Fruit fly (Drosophila melanogaster): Measurements from ENCODE around the gene CG9801.

DNA sequence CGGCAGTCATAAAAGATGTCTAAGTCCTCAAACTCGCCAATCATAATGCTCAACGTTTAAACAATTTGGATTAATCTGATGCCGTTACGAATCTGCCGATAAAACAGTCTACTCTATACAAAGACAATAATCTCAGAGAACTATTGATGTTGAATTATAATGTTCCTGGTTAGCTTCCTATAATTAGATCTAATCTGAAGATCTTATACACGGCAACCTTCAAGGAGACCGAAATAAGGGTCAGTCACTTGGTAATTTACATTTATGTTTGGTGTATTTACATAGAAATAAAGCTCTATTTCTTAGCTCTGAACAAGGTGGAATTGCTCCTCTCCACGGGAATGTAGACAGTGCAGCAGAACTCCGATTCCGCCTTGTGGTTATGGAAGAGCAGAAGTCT, 33.2 kb upstream of the CG9801 start, which contains the start of gene CG33189:
- TF ChIP-seq CG10669 (GFP tag; optimal IDR thresholded peaks at IDR 0.05) (no peak), CG8119 (GFP tag; IDR thresholded peaks at IDR 0.05) (no peak), CG10631 (GFP tag; optimal IDR thresholded peaks at IDR 0.05) (no peak), CG32006 (GFP tag; optimal IDR thresholded peaks at IDR 0.05) (no peak), CG11762 (GFP tag; optimal IDR thresholded peaks at IDR 0.05; ENCODE audit: insufficient read depth) (no peak), CG34406 (GFP tag; optimal IDR thresholded peaks at IDR 0.05) (no peak), CG6276 (GFP tag; optimal IDR thresholded peaks at IDR 0.05) (no peak), CG16779 (tag; optimal IDR thresholded peaks at IDR 0.05) (no peak), OdsH (GFP tag; optimal IDR thresholded peaks at IDR 0.05) (no peak)
